Fruit fly (Drosophila melanogaster) Kc167 (cell line): Measurements from ENCODE around the gene Cby.

Experiments used
- Myc ChIP-seq: fragments of >200 bp; optimal IDR thresholded peaks from 2 replicates; lab custom pipeline; 2017; ENCODE audit warnings: missing external identifiers
- Sin3A ChIP-seq: fragments of >200 bp; optimal IDR thresholded peaks from 2 replicates; lab custom pipeline; 2018; ENCODE audit warnings: missing external identifiers
- h ChIP-seq: fragments of >200 bp; optimal IDR thresholded peaks from 3 replicates; lab custom pipeline; 2018; ENCODE audit warnings: missing external identifiers
- insv ChIP-seq: fragments of >200 bp; optimal IDR thresholded peaks from 3 replicates; lab custom pipeline; 2018; ENCODE audit warnings: missing external identifiers
- psq ChIP-seq: fragments of >200 bp; optimal IDR thresholded peaks from 2 replicates; lab custom pipeline; 2017; ENCODE audit warnings: missing external identifiers
- ttk ChIP-seq: sonication (Bioruptor generic); optimal IDR thresholded peaks from 2 replicates; lab custom pipeline; 2017; ENCODE audit warnings: missing external identifiers

Cby gene

DNA sequence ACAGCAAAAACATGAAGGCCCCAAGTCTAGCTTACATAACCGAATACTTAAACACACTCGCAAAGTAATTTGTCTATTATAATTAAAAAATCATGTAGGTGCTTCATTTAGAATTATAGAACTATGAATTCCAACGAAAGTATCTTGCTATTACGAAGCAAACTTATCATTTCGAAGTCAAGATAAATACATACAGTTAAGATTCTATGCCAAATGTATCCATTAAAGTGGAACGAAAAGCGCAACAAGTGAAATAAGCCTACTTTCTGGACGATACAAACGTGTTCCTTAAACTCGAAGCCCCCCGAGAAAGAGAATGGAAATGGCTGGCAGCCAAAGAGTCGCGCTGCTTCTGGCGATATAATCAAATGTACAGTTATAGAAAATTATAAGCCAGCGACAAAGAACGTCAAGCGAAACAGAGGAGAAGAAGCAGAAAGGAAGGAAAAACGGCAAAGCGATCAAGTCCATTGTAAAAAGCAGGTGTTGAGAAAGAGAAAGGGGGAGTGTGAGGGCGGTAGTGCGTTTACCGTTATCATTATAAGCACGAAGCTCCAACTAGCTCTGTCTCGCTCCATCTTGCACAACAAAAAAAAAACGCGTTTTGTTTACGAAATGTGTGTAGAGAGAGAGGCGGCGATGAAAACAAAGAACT, 15.1 kb upstream of the Cby start:
- TF ChIP-seq Myc (lab: Kevin White, UChicago) (no peak), Sin3A (lab: Kevin White, UChicago) (no peak), ttk (lab: Kevin White, UChicago) (no peak), h (no peak), insv (lab: Kevin White, UChicago) (no peak), psq (lab: Kevin White, UChicago) (no peak)

- TF ChIP-seq Myc (lab: Kevin White, UChicago) (no peak), ttk (lab: Kevin White, UChicago) (no peak), psq (lab: Kevin White, UChicago) (no peak), Sin3A (lab: Kevin White, UChicago) (no peak), insv (lab: Kevin White, UChicago) (no peak), h (no peak)
Measured at dm6 chr3R:21853618-21854573, 13.9 kb upstream of the Cby start.

DNA sequence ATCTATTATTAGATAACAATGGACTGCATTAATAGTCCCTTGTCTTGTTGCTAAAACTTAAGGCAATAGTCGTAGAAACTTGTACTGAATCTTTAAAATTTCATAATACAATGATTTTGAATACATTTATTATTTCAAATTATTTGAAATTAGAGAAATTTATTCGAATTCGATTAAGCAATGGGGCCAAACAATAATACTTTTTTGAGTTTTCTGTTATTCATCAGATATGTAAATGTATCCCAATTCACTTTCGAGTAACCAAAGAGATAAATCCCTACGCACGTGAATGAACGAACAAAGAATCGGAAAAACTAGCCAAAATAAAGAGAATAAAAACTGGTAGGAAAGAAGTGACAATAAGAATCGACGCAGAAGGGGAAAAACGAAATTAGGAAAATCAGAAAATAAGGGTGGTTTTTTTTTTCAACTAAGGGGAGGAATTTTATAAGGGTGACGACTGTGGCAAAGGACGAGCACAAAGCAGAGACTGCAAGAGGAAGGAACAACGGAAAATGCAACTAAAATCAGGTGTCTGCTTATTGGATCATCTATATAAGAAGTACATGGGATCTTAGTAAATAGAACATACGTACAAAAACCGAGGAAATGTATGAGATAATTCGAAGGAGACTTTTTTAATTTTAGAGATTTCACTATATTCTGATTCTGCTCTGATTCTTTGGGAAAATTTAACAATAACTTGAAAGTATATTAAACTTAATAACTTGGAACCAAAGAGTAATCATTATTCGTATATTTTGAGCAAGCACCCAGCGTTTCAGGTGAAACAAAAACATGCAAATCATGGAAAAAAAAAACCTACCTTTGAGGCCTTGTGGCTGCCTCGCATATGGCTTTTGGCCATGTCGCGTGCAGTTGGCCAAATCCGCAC, 13.0 kb upstream of the Cby start:
- TF ChIP-seq ttk (lab: Kevin White, UChicago) (no peak), h (no peak), psq (lab: Kevin White, UChicago) (no peak), insv (lab: Kevin White, UChicago) (no peak), Myc (lab: Kevin White, UChicago) (no peak)

- TF ChIP-seq Sin3A (lab: Kevin White, UChicago) (no peak), Myc (lab: Kevin White, UChicago) (no peak), h (no peak), insv (lab: Kevin White, UChicago) (no peak), ttk (lab: Kevin White, UChicago) (no peak), psq (lab: Kevin White, UChicago) (no peak)
Measured at dm6 chr3R:21855469-21855826, 12.4 kb upstream of the Cby start.

DNA sequence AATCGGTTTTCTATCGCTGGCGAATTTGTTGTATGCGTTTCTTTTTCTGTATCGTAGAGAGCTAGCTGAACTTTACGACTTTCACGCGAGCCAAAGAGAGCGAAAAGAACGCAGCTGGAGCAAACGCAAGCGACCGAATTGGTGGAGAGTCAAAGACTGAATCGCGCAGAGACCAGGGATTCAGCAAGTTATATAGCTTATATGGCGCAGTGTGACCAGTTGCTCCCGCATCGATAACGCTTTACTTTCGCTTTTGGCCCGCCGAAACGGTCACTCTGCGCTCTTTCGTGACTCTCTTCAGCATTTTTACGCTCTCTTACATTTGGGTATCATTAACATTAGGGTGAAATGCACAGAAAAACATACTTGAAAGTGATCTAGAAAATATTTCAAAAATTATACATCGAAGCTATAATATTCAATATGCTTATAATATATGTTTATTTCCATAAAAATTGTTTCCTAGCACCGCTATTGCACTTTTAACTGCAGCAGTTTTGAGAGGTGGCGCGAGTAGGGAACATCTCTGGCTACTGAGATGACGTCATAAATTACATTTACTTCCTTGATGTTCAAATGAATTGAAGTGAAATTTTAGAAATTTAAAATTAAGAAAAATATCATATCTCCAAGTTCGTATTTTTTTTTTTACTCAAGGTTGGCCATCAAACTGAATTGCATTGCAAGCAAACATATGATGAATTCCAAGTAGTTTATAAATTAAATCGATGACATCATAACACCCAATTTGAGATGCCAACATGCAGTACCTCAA, 11.5 kb upstream of the Cby start, which contains the start of gene glec:
Gene glec (minus strand): TSS at position 169 of the 775 bp plus-strand sequence.
- TF ChIP-seq Myc (lab: Kevin White, UChicago) (no peak), insv (lab: Kevin White, UChicago) (no peak), h (no peak), ttk (lab: Kevin White, UChicago) (no peak), Sin3A (lab: Kevin White, UChicago) (no peak), psq (lab: Kevin White, UChicago) (no peak)

- TF ChIP-seq insv (lab: Kevin White, UChicago) (no peak), Myc (lab: Kevin White, UChicago) (no peak), psq (lab: Kevin White, UChicago) (no peak)
Measured at dm6 chr3R:21856873-21857243, 10.9 kb upstream of the Cby start.

DNA sequence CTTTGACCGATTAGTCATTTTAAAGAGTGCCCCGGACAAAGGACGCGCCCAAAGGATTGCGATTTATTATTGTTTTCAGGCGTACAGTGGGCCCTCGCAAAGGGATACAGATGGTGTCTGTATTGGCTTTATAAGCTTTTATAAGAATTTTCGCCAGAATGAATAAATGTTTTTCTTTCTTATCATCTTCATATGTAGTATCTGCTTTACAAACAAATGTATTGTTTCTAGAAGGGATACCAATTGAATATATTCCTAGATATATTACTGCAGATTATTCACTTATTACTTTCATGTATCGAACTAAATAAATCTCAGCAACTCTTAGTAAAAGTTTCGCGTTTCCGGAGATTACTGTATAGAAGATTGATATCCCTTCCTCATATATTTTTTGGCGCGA, 10.3 kb upstream of the Cby start:
- no peak for TF ChIP-seq h
- no peak for TF ChIP-seq insv (lab: Kevin White, UChicago)
- TF ChIP-seq ttk (lab: Kevin White, UChicago): no peak
- no peak for TF ChIP-seq Myc (lab: Kevin White, UChicago)
- no peak for TF ChIP-seq Sin3A (lab: Kevin White, UChicago)
- TF ChIP-seq psq (lab: Kevin White, UChicago): no peak

DNA sequence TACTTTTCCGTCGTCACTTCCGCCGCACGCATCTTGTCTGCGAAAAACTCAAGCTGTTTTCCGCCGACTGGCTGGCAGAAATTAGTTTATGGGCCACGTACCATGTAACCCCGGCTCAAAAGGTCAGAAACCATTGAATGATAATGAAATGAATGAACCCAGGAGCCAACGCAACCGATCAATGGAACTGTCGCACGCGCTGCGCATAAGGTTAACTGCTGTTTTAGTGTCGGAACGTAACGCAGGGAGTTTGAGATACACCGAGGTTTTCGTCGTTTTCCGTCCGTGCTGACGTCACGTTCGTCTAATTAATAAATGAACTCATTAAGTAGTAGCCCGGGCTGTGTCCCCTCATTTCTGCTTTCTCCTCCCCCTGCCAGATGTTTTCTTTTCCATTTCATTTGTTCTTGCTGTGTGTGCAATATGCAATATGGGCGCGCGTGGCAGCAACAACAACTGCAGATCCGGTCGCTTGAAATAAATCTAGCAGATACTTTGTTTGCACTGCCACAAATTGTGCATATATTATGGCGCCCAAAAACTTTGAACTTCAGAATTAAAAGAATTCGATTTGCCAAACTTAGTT, 9.4 kb upstream of the Cby start:
- no peak for TF ChIP-seq Myc (lab: Kevin White, UChicago)
- TF ChIP-seq h: no peak
- no peak for TF ChIP-seq insv (lab: Kevin White, UChicago)
- TF ChIP-seq psq (lab: Kevin White, UChicago): no peak
- TF ChIP-seq ttk (lab: Kevin White, UChicago): no peak
- no peak for TF ChIP-seq Sin3A (lab: Kevin White, UChicago)

- no peak for TF ChIP-seq psq (lab: Kevin White, UChicago)
- TF ChIP-seq Myc (lab: Kevin White, UChicago): no peak
Measured at dm6 chr3R:21859509-21859908, 8.3 kb upstream of the Cby start.

DNA sequence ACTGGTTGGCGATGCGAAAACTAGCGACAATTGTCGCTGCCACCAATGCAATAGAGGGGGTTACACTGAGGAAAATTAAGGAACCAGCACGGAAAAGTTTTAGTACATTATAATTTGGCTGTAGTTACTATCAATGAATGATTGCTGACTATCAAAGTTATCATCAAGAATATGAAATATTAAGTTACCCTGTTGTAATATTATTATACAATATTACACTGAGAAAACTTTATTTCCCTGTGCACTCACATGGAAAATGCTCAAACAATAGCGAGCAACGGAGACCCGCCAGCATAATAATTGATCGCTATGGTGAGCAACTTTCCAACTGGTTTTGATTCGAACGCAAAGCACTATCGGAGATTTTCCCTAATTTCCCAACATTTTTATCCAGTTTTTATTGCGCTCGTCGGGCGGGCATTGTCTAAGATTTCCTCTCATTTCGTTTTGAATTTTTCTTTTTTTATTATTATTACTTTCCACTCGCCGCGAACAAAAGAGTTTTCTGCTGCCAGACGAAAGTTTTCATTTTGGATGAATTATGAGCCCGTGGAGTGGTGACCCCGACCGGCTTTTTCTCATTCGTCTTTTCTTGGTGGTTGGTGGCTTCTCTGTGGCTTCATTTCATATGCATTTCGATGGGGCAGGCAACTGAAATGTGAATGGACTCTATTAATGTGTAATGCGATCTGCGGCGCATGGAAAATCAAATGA, 5.5 kb upstream of the Cby start:
- no peak for TF ChIP-seq insv (lab: Kevin White, UChicago)
- no peak for TF ChIP-seq Myc (lab: Kevin White, UChicago)
- TF ChIP-seq ttk (lab: Kevin White, UChicago): no peak
- no peak for TF ChIP-seq h
- TF ChIP-seq psq (lab: Kevin White, UChicago): no peak
- no peak for TF ChIP-seq Sin3A (lab: Kevin White, UChicago)
